Fruit fly (Drosophila melanogaster) whole organism, prepupa: ENCODE results near the gene Hr39.

ENCODE experiments used
- CG11294 ChIP-seq: fragments of 200-800 bp; sonication (Bioruptor generic); IDR thresholded peaks from 2 replicates; pipeline ENCODE4 v1.3.6; 2022; ENCODE audit warnings: missing biosample characterization, missing genetic modification characterization
- CG16779 ChIP-seq: fragments of 200-800 bp; sonication (Bioruptor generic); optimal IDR thresholded peaks from 3 replicates; lab custom pipeline; 2017; ENCODE audit warnings: missing biosample characterization, mild to moderate bottlenecking, missing genetic modification characterization
- CG3032 ChIP-seq: fragments of 200-800 bp; optimal IDR thresholded peaks from 2 replicates; lab custom pipeline; 2019; ENCODE audit warnings: missing biosample characterization, mild to moderate bottlenecking, missing genetic modification characterization, moderate library complexity
- CG4318 ChIP-seq: fragments of 200-800 bp; sonication (Bioruptor generic); optimal IDR thresholded peaks from 3 replicates; lab custom pipeline; 2017; ENCODE audit warnings: missing biosample characterization, mild to moderate bottlenecking, missing genetic modification characterization
- CG6163 ChIP-seq: fragments of 200-800 bp; sonication (Bioruptor generic); IDR thresholded peaks from 3 replicates; pipeline ENCODE4 v1.3.6; 2022; ENCODE audit warnings: missing biosample characterization, missing genetic modification characterization
- CG6854 ChIP-seq: fragments of 200-800 bp; sonication (Bioruptor generic); optimal IDR thresholded peaks from 2 replicates; lab custom pipeline; 2017; ENCODE audit warnings: missing biosample characterization, mild to moderate bottlenecking, missing genetic modification characterization
- CG9139 ChIP-seq: fragments of 200-800 bp; sonication (Bioruptor generic); optimal IDR thresholded peaks from 3 replicates; lab custom pipeline; 2017; ENCODE audit warnings: missing biosample characterization, mild to moderate bottlenecking, missing genetic modification characterization
- Eip78C ChIP-seq: fragments of 200-800 bp; sonication (Bioruptor generic); peaks from one replicate; lab custom pipeline; 2016; ENCODE audit warnings: missing biosample characterization, missing genetic modification characterization
- Eip93F ChIP-seq: fragments of 200-800 bp; sonication (Bioruptor generic); optimal IDR thresholded peaks from 2 replicates; lab custom pipeline; 2016; ENCODE audit warnings: missing biosample characterization, mild to moderate bottlenecking, missing genetic modification characterization
- Hr38 ChIP-seq: sonication (Bioruptor generic); optimal IDR thresholded peaks from 2 replicates; lab custom pipeline; 2016; ENCODE audit warnings: missing biosample characterization, missing genetic modification characterization
- OdsH ChIP-seq: fragments of 200-800 bp; sonication (Bioruptor generic); optimal IDR thresholded peaks from 3 replicates; lab custom pipeline; 2016; ENCODE audit warnings: missing biosample characterization, missing genetic modification characterization
- Sox15 ChIP-seq: fragments of 200-800 bp; sonication (Bioruptor generic); optimal IDR thresholded peaks from 3 replicates; lab custom pipeline; 2016; ENCODE audit warnings: missing biosample characterization, missing genetic modification characterization
- dac ChIP-seq: fragments of 200-800 bp; sonication (Bioruptor generic); optimal IDR thresholded peaks from 2 replicates; lab custom pipeline; 2017; ENCODE audit warnings: missing biosample characterization, mild to moderate bottlenecking, missing genetic modification characterization
- esn ChIP-seq: fragments of 200-800 bp; sonication (Bioruptor generic); optimal IDR thresholded peaks from 2 replicates; lab custom pipeline; 2016; ENCODE audit warnings: missing biosample characterization, mild to moderate bottlenecking, missing genetic modification characterization, moderate library complexity

DNA sequence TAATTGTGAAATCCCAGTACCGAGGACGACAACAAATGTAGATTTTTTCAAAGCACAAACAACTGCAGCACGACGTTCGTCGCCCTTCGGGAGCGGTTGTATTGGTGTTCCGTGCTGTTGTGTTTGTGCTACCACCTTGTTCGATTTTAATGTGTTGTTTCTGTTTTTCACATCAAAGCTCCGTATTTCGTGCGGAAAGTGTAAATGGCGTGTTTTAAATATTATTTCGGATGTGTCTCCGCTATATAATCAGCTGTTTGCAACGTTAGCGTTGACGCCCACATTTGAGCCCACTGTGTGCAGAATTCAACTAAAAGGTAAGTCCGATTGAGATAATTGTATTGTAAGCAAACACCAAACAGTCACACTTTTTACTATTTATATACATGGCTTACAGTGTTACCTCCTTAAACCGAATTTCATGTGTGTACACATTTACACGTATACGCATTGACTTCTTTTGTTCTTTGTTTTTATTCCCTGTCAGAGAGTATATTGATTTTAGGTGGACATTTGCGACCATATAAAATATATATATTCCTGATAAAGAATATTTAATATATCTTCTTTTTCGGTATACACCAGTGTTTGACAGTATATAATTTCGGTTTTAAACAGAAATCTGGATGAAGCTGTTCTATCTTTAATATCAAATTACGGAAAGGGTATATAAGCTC is 26.6 kb downstream of the Hr39 start:
- TF ChIP-seq CG6163 (GFP tag; lab: Robert Waterston, UW) (no peak), CG4318 (GFP tag; lab: Kevin White, UChicago) (no peak), Eip78C (GFP tag; lab: Kevin White, UChicago) (peak; percentile 78), Sox15 (GFP tag; lab: Kevin White, UChicago) (no peak), Hr38 (GFP tag; lab: Kevin White, UChicago) (no peak), OdsH (GFP tag; lab: Kevin White, UChicago) (peak; percentile 51), CG3032 (peak; percentile 23), CG11294 (no peak), CG16779 (tag; lab: Kevin White, UChicago) (no peak), esn (GFP tag; lab: Kevin White, UChicago) (peak; percentile 52), CG9139 (GFP tag; lab: Kevin White, UChicago) (no peak), Eip93F (GFP tag; lab: Kevin White, UChicago) (no peak), CG6854 (GFP tag; lab: Kevin White, UChicago) (no peak), dac (no peak)
